Worm (Caenorhabditis elegans) whole organism, early embryonic: Measurements from ENCODE around the gene eol-1.

Source experiments
- aly-1 ChIP-seq: sonication (generic microtip); optimal IDR thresholded peaks from 2 replicates; lab custom pipeline; 2016; ENCODE audit warnings: missing genetic modification characterization, missing compliant biosample characterization
- ama-1 ChIP-seq: fragments of 150-350 bp; optimal IDR thresholded peaks from 2 replicates; lab custom pipeline; 2014
- flt-1 ChIP-seq: fragments of 200-800 bp; sonication (Bioruptor generic); IDR thresholded peaks from 2 replicates; pipeline ENCODE4 v1.3.6; 2022; ENCODE audit warnings: missing genetic modification characterization, missing compliant biosample characterization
- hmbx-1 ChIP-seq: sonication (generic microtip); optimal IDR thresholded peaks from 2 replicates; lab custom pipeline; 2016; ENCODE audit warnings: mild to moderate bottlenecking, missing genetic modification characterization, missing compliant biosample characterization
- hmg-4 ChIP-seq: fragments of 200-800 bp; sonication (Bioruptor generic); optimal IDR thresholded peaks from 2 replicates; lab custom pipeline; 2018; ENCODE audit warnings: mild to moderate bottlenecking, missing genetic modification characterization, missing compliant biosample characterization
- hnd-1 ChIP-seq: sonication (generic microtip); optimal IDR thresholded peaks from 2 replicates; lab custom pipeline; 2016; ENCODE audit warnings: missing genetic modification characterization, missing compliant biosample characterization
- pes-1 ChIP-seq: fragments of 200-800 bp; sonication (Bioruptor generic); IDR thresholded peaks from 2 replicates; pipeline ENCODE4 v1.3.6; 2022; ENCODE audit warnings: missing genetic modification reagents, missing genetic modification characterization, missing compliant biosample characterization
- sea-1 ChIP-seq: fragments of 200-800 bp; sonication (Bioruptor generic); conservative IDR thresholded peaks from 2 replicates; pipeline ENCODE4 v1.3.6; 2022; ENCODE audit warnings: missing genetic modification characterization, missing compliant biosample characterization
- tbx-11 ChIP-seq: fragments of 200-800 bp; sonication (Bioruptor generic); IDR thresholded peaks from 2 replicates; pipeline ENCODE4 v1.3.6; 2022; ENCODE audit warnings: missing genetic modification characterization, missing compliant biosample characterization
- tra-4 ChIP-seq: sonication (generic microtip); optimal IDR thresholded peaks from 2 replicates; lab custom pipeline; 2017; ENCODE audit warnings: missing genetic modification characterization, missing compliant biosample characterization

ce11 chrV:13931952-13932351 is 48.8 kb downstream of the eol-1 start:
- no peak for TF ChIP-seq flt-1 (GFP tag; lab: Robert Waterston, UW)
- no peak for TF ChIP-seq tra-4 (tag; lab: Kevin White, UChicago)
- TF ChIP-seq aly-1 (tag; lab: Kevin White, UChicago): no peak
- no peak for TF ChIP-seq hmg-4 (GFP tag; lab: Kevin White, UChicago)
- TF ChIP-seq hnd-1 (tag; lab: Kevin White, UChicago): no peak
- no peak for TF ChIP-seq tbx-11 (GFP tag; lab: Robert Waterston, UW)
- no peak for TF ChIP-seq sea-1
- no peak for TF ChIP-seq ama-1
- no peak for TF ChIP-seq pes-1 (GFP tag; lab: Robert Waterston, UW)
- no peak for TF ChIP-seq hmbx-1 (tag; lab: Kevin White, UChicago)
